Worm (Caenorhabditis elegans): ENCODE data around the gene srh-18.

srh-18 gene

ce11 chrV:13356210-13356609, 38.0 kb downstream of the srh-18 start:
- TF ChIP-seq T26A8.4 (GFP tag; IDR thresholded peaks at IDR 0.05), result no peak
- no peak for TF ChIP-seq egl-43 (GFP tag; IDR thresholded peaks at IDR 0.05)
- no peak for TF ChIP-seq fkh-10 (GFP tag; optimal IDR thresholded peaks at IDR 0.05)
- peak in 1 of 2 experiments; percentile 82 for TF ChIP-seq unc-62 (GFP tag; optimal IDR thresholded peaks at IDR 0.05 in 1 of 2)
- no peak for TF ChIP-seq unc-62 (tag; optimal IDR thresholded peaks at IDR 0.05)
- TF ChIP-seq ceh-20 (GFP tag; IDR thresholded peaks at IDR 0.05), result no peak
- no peak for TF ChIP-seq skn-1 (tag; optimal IDR thresholded peaks at IDR 0.05)
- TF ChIP-seq nhr-10 (tag; optimal IDR thresholded peaks at IDR 0.05), result no peak
- no peak for TF ChIP-seq unc-130 (GFP tag; optimal IDR thresholded peaks at IDR 0.05)

- TF ChIP-seq aha-1 (tag) (peak; percentile 18), pqm-1 (tag; optimal IDR thresholded peaks at IDR 0.05) (peak; percentile 88), dve-1 (tag; optimal IDR thresholded peaks at IDR 0.05; ENCODE audit: insufficient read depth) (peak; percentile 31), mdt-29 (GFP tag; IDR thresholded peaks at IDR 0.05) (no peak), tra-1 (GFP tag; IDR thresholded peaks at IDR 0.05) (no peak), dmd-6 (GFP tag; IDR thresholded peaks at IDR 0.05) (peak; percentile 67), ztf-7 (tag; optimal IDR thresholded peaks at IDR 0.05) (peak; percentile 81), nhr-28 (tag; optimal IDR thresholded peaks at IDR 0.05) (peak; percentile 42), lsy-2 (tag; optimal IDR thresholded peaks at IDR 0.05) (peak in 1 of 2 experiments; percentile 11)
Measured at ce11 chrV:13357652-13358281, 39.5 kb downstream of the srh-18 start, which contains the start of gene F32H5.1. Gene F32H5.1, minus strand, starts transcription at chrV:13358037.

DNA sequence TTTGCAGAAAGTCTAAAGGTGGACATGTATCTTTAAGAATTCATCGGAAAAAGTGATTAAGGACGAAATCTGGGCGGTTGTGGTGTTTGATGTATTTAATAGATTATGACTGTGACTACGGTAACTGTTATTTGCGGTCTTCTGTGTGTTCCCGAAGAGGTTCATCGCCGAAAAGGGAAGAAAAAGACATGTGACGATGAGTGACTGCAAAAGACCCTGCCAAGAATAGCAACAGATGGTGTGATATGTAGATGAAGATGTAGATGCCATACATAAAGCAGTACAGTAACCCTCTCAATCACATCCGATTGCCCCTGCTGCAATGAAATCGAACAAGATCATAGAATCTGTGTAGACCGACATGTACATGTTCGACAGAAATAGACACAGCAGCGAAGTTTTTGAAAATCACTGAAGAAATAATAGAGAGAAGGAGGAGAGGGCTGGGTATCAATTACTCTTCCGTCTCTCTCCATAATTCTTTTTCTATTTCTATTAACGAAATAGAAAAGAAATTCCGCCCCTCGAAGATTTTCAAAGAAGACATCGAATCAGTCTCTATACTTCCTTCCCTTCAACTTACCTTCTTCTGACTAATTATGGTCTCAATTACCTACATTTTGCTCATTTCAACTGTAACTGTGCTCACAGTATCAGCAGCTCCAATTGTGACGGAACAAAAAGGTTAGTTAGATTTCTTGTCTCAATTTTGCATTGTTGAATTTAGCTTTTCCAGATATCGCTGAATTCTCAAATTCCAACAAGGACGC, 40.8 kb downstream of the srh-18 start, which contains the start of gene F32H5.3:
F32H5.3 (plus strand) TSS at position 513 of the 770 bp plus-strand sequence.
- peak; percentile 0 for TF ChIP-seq nhr-25 (tag; optimal IDR thresholded peaks at IDR 0.05; ENCODE audit: borderline replicate concordance, insufficient read depth)
- TF ChIP-seq nhr-102 (tag; optimal IDR thresholded peaks at IDR 0.05), result no peak
- TF ChIP-seq zip-11 (GFP tag; IDR thresholded peaks at IDR 0.05), result no peak
- TF ChIP-seq lsy-2 (tag; optimal IDR thresholded peaks at IDR 0.05), result peak in 1 of 2 experiments; percentile 37
- no peak for TF ChIP-seq ZK546.5 (tag; optimal IDR thresholded peaks at IDR 0.05)
- no peak for TF ChIP-seq hif-1 (tag; optimal IDR thresholded peaks at IDR 0.05)
- TF ChIP-seq cey-2 (tag; optimal IDR thresholded peaks at IDR 0.05; ENCODE audit: borderline replicate concordance, insufficient read depth), result no peak
- TF ChIP-seq lin-39 (tag; optimal IDR thresholded peaks at IDR 0.05), result no peak
- TF ChIP-seq snpc-1.2 (GFP tag; IDR thresholded peaks at IDR 0.05), result no peak
- TF ChIP-seq nhr-76 (tag; optimal IDR thresholded peaks at IDR 0.05), result no peak
- no peak for TF ChIP-seq nhr-10 (tag; optimal IDR thresholded peaks at IDR 0.05)
- TF ChIP-seq ctbp-1 (GFP tag; IDR thresholded peaks at IDR 0.05), result no peak
- peak in 1 of 2 experiments; percentile 44 for TF ChIP-seq mdl-1 (tag; optimal IDR thresholded peaks at IDR 0.05)
- peak; percentile 63 for TF ChIP-seq nhr-28 (tag; optimal IDR thresholded peaks at IDR 0.05)
- peak; percentile 35 for TF ChIP-seq mxl-3 (GFP tag; optimal IDR thresholded peaks at IDR 0.05)
- peak in 1 of 2 experiments; percentile 97 for TF ChIP-seq unc-62 (GFP tag; optimal IDR thresholded peaks at IDR 0.05 in 1 of 2)
- TF ChIP-seq unc-62 (tag; optimal IDR thresholded peaks at IDR 0.05), result no peak

DNA sequence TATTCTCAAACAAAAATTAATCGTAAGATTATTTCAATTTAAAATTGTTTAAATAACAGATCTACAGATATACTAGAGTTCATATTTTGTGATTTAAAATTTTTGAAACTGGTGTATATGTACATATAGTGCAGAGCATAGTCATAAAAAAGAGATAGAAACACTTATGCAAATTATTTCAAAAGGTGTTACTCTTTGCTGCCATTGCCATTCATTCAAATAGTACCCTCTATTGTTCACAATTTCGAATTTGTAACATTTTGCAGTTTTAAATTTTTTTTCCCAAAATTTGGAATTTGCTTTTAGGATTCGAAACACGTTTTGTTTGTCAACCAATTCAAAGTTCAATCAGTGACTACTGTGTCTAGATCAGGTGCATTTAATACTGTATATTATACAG, 42.0 kb downstream of the srh-18 start, which contains the start of gene F32H5.4:
F32H5.4 (plus strand) TSS at position 301 of the 400 bp plus-strand sequence.
- TF ChIP-seq lin-38 (GFP tag; IDR thresholded peaks at IDR 0.05) (no peak), Y48G9A.11 (GFP tag; IDR thresholded peaks at IDR 0.05) (no peak), D1046.2 (GFP tag; IDR thresholded peaks at IDR 0.05) (no peak), aha-1 (tag) (no peak)
